Worm (Caenorhabditis elegans) whole organism, early embryonic: ENCODE data around the gene nduv-2.

ENCODE experiments used
- B0310.2 ChIP-seq: sonication (generic microtip); optimal IDR thresholded peaks from 2 replicates; lab custom pipeline; 2016; ENCODE audit warnings: mild to moderate bottlenecking, missing genetic modification characterization, missing compliant biosample characterization
- F13C5.2 ChIP-seq: sonication (generic microtip); optimal IDR thresholded peaks from 2 replicates; lab custom pipeline; 2017; ENCODE audit warnings: mild to moderate bottlenecking, missing genetic modification characterization, inconsistent platforms, missing compliant biosample characterization
- aly-1 ChIP-seq: sonication (generic microtip); optimal IDR thresholded peaks from 2 replicates; lab custom pipeline; 2016; ENCODE audit warnings: missing genetic modification characterization, missing compliant biosample characterization
- ama-1 ChIP-seq: fragments of 150-350 bp; optimal IDR thresholded peaks from 2 replicates; lab custom pipeline; 2014
- ceh-13 ChIP-seq: fragments of 200-800 bp; sonication (Bioruptor generic); optimal IDR thresholded peaks from 2 replicates; lab custom pipeline; 2018; ENCODE audit warnings: mild to moderate bottlenecking, missing genetic modification characterization, missing compliant biosample characterization
- ceh-36 ChIP-seq: sonication (generic microtip); optimal IDR thresholded peaks from 2 replicates; lab custom pipeline; 2016; ENCODE audit warnings: missing genetic modification characterization, inconsistent platforms, missing compliant biosample characterization
- ets-7 ChIP-seq: sonication (generic microtip); optimal IDR thresholded peaks from 2 replicates; lab custom pipeline; 2016; ENCODE audit warnings: missing genotype, missing genetic modification characterization, missing compliant biosample characterization
- flt-1 ChIP-seq: fragments of 200-800 bp; sonication (Bioruptor generic); IDR thresholded peaks from 2 replicates; pipeline ENCODE4 v1.3.6; 2022; ENCODE audit warnings: missing genetic modification characterization, missing compliant biosample characterization
- hmbx-1 ChIP-seq: sonication (generic microtip); optimal IDR thresholded peaks from 2 replicates; lab custom pipeline; 2016; ENCODE audit warnings: mild to moderate bottlenecking, missing genetic modification characterization, missing compliant biosample characterization
- hmg-4 ChIP-seq: fragments of 200-800 bp; sonication (Bioruptor generic); optimal IDR thresholded peaks from 2 replicates; lab custom pipeline; 2018; ENCODE audit warnings: mild to moderate bottlenecking, missing genetic modification characterization, missing compliant biosample characterization
- hnd-1 ChIP-seq: sonication (generic microtip); optimal IDR thresholded peaks from 2 replicates; lab custom pipeline; 2016; ENCODE audit warnings: missing genetic modification characterization, missing compliant biosample characterization
- pes-1 ChIP-seq: fragments of 200-800 bp; sonication (Bioruptor generic); IDR thresholded peaks from 2 replicates; pipeline ENCODE4 v1.3.6; 2022; ENCODE audit warnings: missing genetic modification reagents, missing genetic modification characterization, missing compliant biosample characterization
- scrt-1 ChIP-seq: fragments of 200-800 bp; sonication (Bioruptor generic); IDR thresholded peaks from 2 replicates; pipeline ENCODE4 v1.3.6; 2022; ENCODE audit warnings: missing genetic modification characterization, missing compliant biosample characterization
- sea-1 ChIP-seq: fragments of 200-800 bp; sonication (Bioruptor generic); conservative IDR thresholded peaks from 2 replicates; pipeline ENCODE4 v1.3.6; 2022; ENCODE audit warnings: missing genetic modification characterization, missing compliant biosample characterization
- tbx-11 ChIP-seq: fragments of 200-800 bp; sonication (Bioruptor generic); IDR thresholded peaks from 2 replicates; pipeline ENCODE4 v1.3.6; 2022; ENCODE audit warnings: missing genetic modification characterization, missing compliant biosample characterization
- tbx-37 ChIP-seq: fragments of 200-800 bp; sonication (Bioruptor generic); conservative IDR thresholded peaks from 2 replicates; pipeline ENCODE4 v1.3.6; 2022; ENCODE audit warnings: missing genetic modification reagents, missing genetic modification characterization, missing compliant biosample characterization
- tra-4 ChIP-seq: sonication (generic microtip); optimal IDR thresholded peaks from 2 replicates; lab custom pipeline; 2017; ENCODE audit warnings: missing genetic modification characterization, missing compliant biosample characterization

nduv-2 gene

DNA sequence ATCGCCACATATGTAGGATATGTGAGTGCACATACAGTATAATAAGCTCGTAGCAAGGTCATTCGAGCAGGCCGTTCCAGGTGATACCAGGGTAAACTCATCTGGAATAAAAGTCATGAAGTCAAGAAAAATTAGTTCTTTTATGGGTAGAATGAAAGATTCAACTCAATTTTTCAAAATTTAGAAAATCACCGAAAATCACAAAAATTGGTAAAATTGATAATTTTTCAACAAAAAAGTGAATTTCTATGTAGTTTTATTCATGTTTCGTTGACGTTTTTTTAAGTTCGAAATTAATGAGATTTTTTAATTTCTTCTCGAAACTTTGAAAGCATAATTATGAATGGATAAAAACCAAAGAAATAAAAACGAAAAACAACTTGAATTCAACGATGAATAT, 3.6 kb downstream of the nduv-2 start, which contains the start of gene F53F4.16:
Gene F53F4.16, minus strand, starts transcription at position 101 of the 400 bp plus-strand sequence.
- TF ChIP-seq tbx-11 = no peak
- no peak for TF ChIP-seq pes-1 (GFP tag; lab: Robert Waterston, UW)

DNA sequence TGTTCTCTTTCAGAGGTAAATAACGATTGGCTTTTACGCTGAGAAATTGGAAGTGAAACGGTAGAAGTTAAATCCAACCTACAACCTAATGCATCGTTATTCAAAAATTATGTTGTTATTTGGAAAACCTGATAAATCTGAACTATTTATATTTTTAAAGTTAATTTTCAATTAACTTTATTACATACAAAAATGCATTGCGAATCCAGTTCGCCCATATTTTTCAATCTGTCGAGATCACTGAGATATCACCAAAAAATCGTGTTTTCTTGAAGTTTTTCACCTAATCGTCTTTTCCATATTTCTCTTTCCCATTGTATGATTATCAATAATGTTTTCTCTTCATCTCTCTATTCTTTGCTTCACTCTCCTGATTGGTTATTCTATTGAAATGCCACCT, 4.7 kb downstream of the nduv-2 start, which contains the start of gene F53F4.15:
Gene F53F4.15, plus strand, starts transcription at position 301 of the 400 bp plus-strand sequence.
- no peak for TF ChIP-seq scrt-1 (GFP tag; lab: Robert Waterston, UW)
- no peak for TF ChIP-seq F13C5.2
- TF ChIP-seq pes-1 (GFP tag; lab: Robert Waterston, UW) = no peak
- TF ChIP-seq ets-7 (tag; lab: Kevin White, UChicago) = no peak
- TF ChIP-seq ceh-13 (GFP tag; lab: Kevin White, UChicago) = no peak

DNA sequence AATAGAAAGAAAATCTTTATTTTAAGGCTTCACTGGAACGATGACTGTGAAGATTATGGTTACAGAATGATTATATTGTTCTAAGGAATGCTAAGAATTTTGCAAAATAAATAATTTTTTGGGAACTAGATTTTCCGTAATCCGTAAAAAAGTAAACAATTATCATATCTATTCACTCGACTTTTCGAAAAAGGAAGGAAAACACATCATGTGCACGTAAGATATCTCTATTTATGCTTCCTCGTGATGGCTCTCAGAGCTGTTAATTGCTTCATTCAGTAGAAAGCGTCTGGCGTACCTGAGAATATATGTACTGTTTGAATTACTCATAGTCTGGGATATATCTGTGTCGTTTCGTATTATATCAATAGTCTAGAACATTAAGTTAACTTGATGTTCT, 5.6 kb downstream of the nduv-2 start, which contains the start of gene srd-11:
Gene srd-11, minus strand, starts transcription at position 101 of the 400 bp plus-strand sequence.
- no peak for TF ChIP-seq hmbx-1
- no peak for TF ChIP-seq hnd-1 (tag; lab: Kevin White, UChicago)
- TF ChIP-seq aly-1 (tag; lab: Kevin White, UChicago) = no peak
- no peak for TF ChIP-seq scrt-1 (GFP tag; lab: Robert Waterston, UW)
- no peak for TF ChIP-seq pes-1 (GFP tag; lab: Robert Waterston, UW)
- TF ChIP-seq tbx-37 (GFP tag; lab: Robert Waterston, UW) = no peak
- TF ChIP-seq ets-7 (tag; lab: Kevin White, UChicago) = no peak
- no peak for TF ChIP-seq tra-4
- TF ChIP-seq ama-1 (lab: Kevin White, UChicago) = no peak
- TF ChIP-seq sea-1 = no peak
- no peak for TF ChIP-seq flt-1 (GFP tag; lab: Robert Waterston, UW)
- TF ChIP-seq tbx-11 = no peak
- no peak for TF ChIP-seq F13C5.2
- no peak for TF ChIP-seq ceh-13 (GFP tag; lab: Kevin White, UChicago)
- no peak for TF ChIP-seq hmg-4
- TF ChIP-seq ceh-36 (tag; lab: Kevin White, UChicago) = no peak
- TF ChIP-seq B0310.2 = no peak

DNA sequence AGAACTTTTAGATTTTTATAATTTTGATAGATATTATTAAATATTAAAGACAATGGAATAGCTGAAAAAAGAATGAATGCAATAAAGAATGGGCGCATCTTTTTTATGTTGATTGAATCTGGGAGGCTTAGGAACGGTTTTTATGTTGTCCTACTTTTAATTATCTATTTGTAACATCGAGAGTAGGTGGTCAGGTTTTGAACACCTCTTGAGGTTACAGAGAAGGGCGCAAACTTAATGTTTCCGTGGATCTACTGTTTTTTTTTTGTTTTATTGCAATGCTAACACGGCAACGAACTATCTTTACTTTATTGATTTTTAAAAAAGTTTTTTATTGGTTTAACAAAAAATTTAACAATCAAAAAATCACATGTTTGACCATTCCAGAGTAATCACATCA, 11.5 kb downstream of the nduv-2 start, which contains the start of gene F53F4.7:
Gene F53F4.7, minus strand, starts transcription at position 101 of the 400 bp plus-strand sequence.
- no peak for TF ChIP-seq hnd-1 (tag; lab: Kevin White, UChicago)
- no peak for TF ChIP-seq ceh-36 (tag; lab: Kevin White, UChicago)
- no peak for TF ChIP-seq tbx-11
- TF ChIP-seq aly-1 (tag; lab: Kevin White, UChicago) = no peak
- no peak for TF ChIP-seq ets-7 (tag; lab: Kevin White, UChicago)
- TF ChIP-seq B0310.2 = no peak
- no peak for TF ChIP-seq hmg-4
- TF ChIP-seq flt-1 (GFP tag; lab: Robert Waterston, UW) = no peak

DNA sequence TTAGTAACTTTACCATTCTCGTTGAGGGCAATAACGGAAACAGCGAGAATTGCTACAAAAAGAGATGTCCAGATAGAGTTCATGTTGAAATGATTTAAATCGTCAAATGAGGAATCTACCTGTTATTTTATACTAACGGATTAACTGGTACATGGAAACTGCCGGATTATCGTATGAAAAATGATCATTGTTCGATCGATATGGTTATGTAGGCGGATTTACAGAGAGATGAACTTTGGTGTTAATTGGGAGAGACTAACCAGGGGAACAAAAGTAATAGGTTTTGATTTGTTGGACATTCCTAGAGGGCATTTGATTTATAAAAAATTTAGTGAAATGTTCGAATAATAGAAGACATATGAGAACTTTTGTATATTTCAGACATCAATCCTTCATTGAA, 13.6 kb downstream of the nduv-2 start, which contains the start of gene spig-9:
Gene spig-9, minus strand, starts transcription at position 101 of the 400 bp plus-strand sequence.
- no peak for TF ChIP-seq ama-1 (lab: Kevin White, UChicago)
- no peak for TF ChIP-seq hnd-1 (tag; lab: Kevin White, UChicago)
- TF ChIP-seq scrt-1 (GFP tag; lab: Robert Waterston, UW) = no peak
- no peak for TF ChIP-seq tbx-37 (GFP tag; lab: Robert Waterston, UW)
- TF ChIP-seq pes-1 (GFP tag; lab: Robert Waterston, UW) = no peak
- no peak for TF ChIP-seq B0310.2
- no peak for TF ChIP-seq ets-7 (tag; lab: Kevin White, UChicago)
- no peak for TF ChIP-seq tra-4
- TF ChIP-seq flt-1 (GFP tag; lab: Robert Waterston, UW) = no peak
- no peak for TF ChIP-seq ceh-13 (GFP tag; lab: Kevin White, UChicago)
- no peak for TF ChIP-seq ceh-36 (tag; lab: Kevin White, UChicago)
- no peak for TF ChIP-seq hmg-4
- no peak for TF ChIP-seq F13C5.2
- TF ChIP-seq sea-1 = no peak
- no peak for TF ChIP-seq tbx-11
- no peak for TF ChIP-seq hmbx-1
- no peak for TF ChIP-seq aly-1 (tag; lab: Kevin White, UChicago)

ce11 chrV:13609806-13610205, 15.6 kb downstream of the nduv-2 start:
- no peak for TF ChIP-seq tbx-11
- no peak for TF ChIP-seq B0310.2
- TF ChIP-seq ceh-13 (GFP tag; lab: Kevin White, UChicago) = no peak
- TF ChIP-seq hnd-1 (tag; lab: Kevin White, UChicago) = no peak
- TF ChIP-seq pes-1 (GFP tag; lab: Robert Waterston, UW) = no peak

ce11 chrV:13608486-13608885, 16.9 kb downstream of the nduv-2 start:
- TF ChIP-seq tbx-11 (no peak), B0310.2 (no peak), scrt-1 (GFP tag; lab: Robert Waterston, UW) (no peak), tra-4 (no peak), hnd-1 (tag; lab: Kevin White, UChicago) (no peak), tbx-37 (GFP tag; lab: Robert Waterston, UW) (no peak), sea-1 (no peak), F13C5.2 (no peak), pes-1 (GFP tag; lab: Robert Waterston, UW) (no peak), hmbx-1 (no peak), aly-1 (tag; lab: Kevin White, UChicago) (no peak), flt-1 (GFP tag; lab: Robert Waterston, UW) (no peak), ama-1 (lab: Kevin White, UChicago) (no peak), ceh-36 (tag; lab: Kevin White, UChicago) (no peak), ceh-13 (GFP tag; lab: Kevin White, UChicago) (no peak)

ce11 chrV:13606651-13607242, 18.6 kb downstream of the nduv-2 start, which contains the start of gene fmo-4:
Gene fmo-4 (minus strand): TSS chrV:13606701.
- TF ChIP-seq sea-1 (no peak), tbx-11 (no peak), pes-1 (GFP tag; lab: Robert Waterston, UW) (no peak), F13C5.2 (no peak), ets-7 (tag; lab: Kevin White, UChicago) (no peak), hmbx-1 (no peak), scrt-1 (GFP tag; lab: Robert Waterston, UW) (no peak), tbx-37 (GFP tag; lab: Robert Waterston, UW) (no peak), tra-4 (no peak), hmg-4 (no peak), ceh-13 (GFP tag; lab: Kevin White, UChicago) (no peak)
